Fruit fly (Drosophila melanogaster) whole organism, embryonic: Measurements from ENCODE around the gene Sap30.

Experiments
- Blimp-1 ChIP-seq: fragments of 200-800 bp; sonication (Bioruptor generic); optimal IDR thresholded peaks from 3 replicates; lab custom pipeline; 2018; ENCODE audit warnings: missing biosample characterization, missing genetic modification characterization, mild to moderate bottlenecking, moderate library complexity, missing genetic modification reagents
- CG12155 ChIP-seq: fragments of 200-800 bp; sonication (Bioruptor generic); optimal IDR thresholded peaks from 3 replicates; lab custom pipeline; 2016; ENCODE audit warnings: missing biosample characterization, missing genetic modification characterization
- CG1233 ChIP-seq: fragments of 200-800 bp; sonication (Bioruptor generic); optimal IDR thresholded peaks from 4 replicates; lab custom pipeline; 2018; ENCODE audit warnings: missing biosample characterization, mild to moderate bottlenecking, missing genetic modification characterization
- CG12769 ChIP-seq: fragments of 200-800 bp; sonication (Bioruptor generic); optimal IDR thresholded peaks from 2 replicates; lab custom pipeline; 2019; ENCODE audit warnings: missing biosample characterization, mild to moderate bottlenecking, missing genetic modification characterization, moderate library complexity
- CG14014 ChIP-seq: fragments of 200-800 bp; sonication (Bioruptor generic); IDR thresholded peaks from 2 replicates; pipeline ENCODE4 v1.3.6; 2022; ENCODE audit warnings: missing biosample characterization, missing genetic modification characterization
- CG14860 ChIP-seq: fragments of 200-800 bp; sonication (Bioruptor generic); IDR thresholded peaks from 3 replicates; pipeline ENCODE4 v1.3.6; 2022; ENCODE audit warnings: missing biosample characterization, missing genetic modification characterization; ENCODE audit not compliant: partially characterized antibody
- CG15601 ChIP-seq: fragments of 200-800 bp; sonication (Bioruptor generic); optimal IDR thresholded peaks from 3 replicates; lab custom pipeline; 2019; ENCODE audit warnings: missing biosample characterization, mild to moderate bottlenecking, missing genetic modification characterization, moderate library complexity
- CG17359 ChIP-seq: fragments of 200-800 bp; sonication (Bioruptor generic); optimal IDR thresholded peaks from 3 replicates; lab custom pipeline; 2018; ENCODE audit warnings: missing biosample characterization, mild to moderate bottlenecking, missing genetic modification characterization, moderate library complexity
- CG17829 ChIP-seq: fragments of 200-800 bp; optimal IDR thresholded peaks from 2 replicates; lab custom pipeline; 2019; ENCODE audit warnings: missing biosample characterization, mild to moderate bottlenecking, missing genetic modification characterization, moderate library complexity
- CG18476 ChIP-seq: fragments of 200-800 bp; sonication (Bioruptor generic); optimal IDR thresholded peaks from 2 replicates; lab custom pipeline; 2016; ENCODE audit warnings: missing biosample characterization, mild to moderate bottlenecking, missing genetic modification characterization
- CG18599 ChIP-seq: fragments of 200-800 bp; sonication (Bioruptor generic); optimal IDR thresholded peaks from 3 replicates; lab custom pipeline; 2017; ENCODE audit warnings: missing biosample characterization, missing genetic modification characterization, mild to moderate bottlenecking, moderate library complexity, missing genetic modification reagents
- CG32532 ChIP-seq: fragments of 200-800 bp; sonication (Bioruptor generic); IDR thresholded peaks from 2 replicates; pipeline ENCODE4 v1.3.6; 2022; ENCODE audit warnings: missing biosample characterization, missing genetic modification characterization
- CG4360 ChIP-seq: fragments of 200-800 bp; sonication (Bioruptor generic); IDR thresholded peaks from 2 replicates; pipeline ENCODE4 v1.3.6; 2022; ENCODE audit warnings: missing biosample characterization, missing genetic modification characterization
- CG4854 ChIP-seq: fragments of 200-800 bp; sonication (Bioruptor generic); optimal IDR thresholded peaks from 2 replicates; lab custom pipeline; 2016; ENCODE audit warnings: missing biosample characterization, missing genetic modification characterization, inconsistent platforms
- CG5245 ChIP-seq: fragments of 200-800 bp; sonication (Bioruptor generic); optimal IDR thresholded peaks from 3 replicates; lab custom pipeline; 2016; ENCODE audit warnings: missing biosample characterization, missing genetic modification characterization
- Drgx ChIP-seq: fragments of 200-800 bp; sonication (Bioruptor generic); IDR thresholded peaks from 2 replicates; pipeline ENCODE4 v1.3.6; 2022; ENCODE audit warnings: missing biosample characterization, missing genetic modification characterization
- Fer1 ChIP-seq: fragments of 200-800 bp; sonication (Bioruptor generic); optimal IDR thresholded peaks from 2 replicates; lab custom pipeline; 2017; ENCODE audit warnings: missing biosample characterization, mild to moderate bottlenecking, missing genetic modification characterization
- Hr3 ChIP-seq: fragments of 200-800 bp; sonication (Bioruptor generic); optimal IDR thresholded peaks from 3 replicates; lab custom pipeline; 2016; ENCODE audit warnings: missing biosample characterization, missing genetic modification characterization
- Lim3 ChIP-seq: fragments of 200-800 bp; sonication (Bioruptor generic); IDR thresholded peaks from 2 replicates; pipeline ENCODE4 v1.3.6; 2022; ENCODE audit warnings: missing biosample characterization, missing genetic modification characterization
- NC2β ChIP-seq: fragments of 200-800 bp; sonication (Bioruptor generic); optimal IDR thresholded peaks from 2 replicates; lab custom pipeline; 2016; ENCODE audit warnings: missing biosample characterization, missing genetic modification characterization
- NFAT ChIP-seq: fragments of 200-800 bp; sonication (Bioruptor generic); IDR thresholded peaks from 2 replicates; pipeline ENCODE4 v1.3.6; 2022; ENCODE audit warnings: missing biosample characterization, missing genetic modification characterization
- Sin3A ChIP-seq: fragments of >200 bp; optimal IDR thresholded peaks from 2 replicates; lab custom pipeline; 2018
- Sry-β ChIP-seq: fragments of 200-800 bp; sonication (Bioruptor generic); optimal IDR thresholded peaks from 2 replicates; lab custom pipeline; 2018; ENCODE audit warnings: missing biosample characterization, mild to moderate bottlenecking, missing genetic modification characterization, moderate library complexity
- Trl ChIP-seq, 3 experiments: fragments of >200 bp in 2 of 3; fragments of 200-800 bp in 1 of 3; sonication (Bioruptor generic) in 1 of 3; optimal IDR thresholded peaks; 2 replicates in 1 of 3; 3 replicates in 2 of 3; lab custom pipeline; 2016 to 2017; ENCODE audit warnings: missing biosample characterization in 1 of 3, missing genetic modification characterization in 1 of 3
- Xbp1 ChIP-seq: fragments of 200-800 bp; sonication (Bioruptor generic); optimal IDR thresholded peaks from 3 replicates; lab custom pipeline; 2016; ENCODE audit warnings: missing biosample characterization, mild to moderate bottlenecking, missing genetic modification characterization
- ac ChIP-seq: fragments of 200-800 bp; sonication (Bioruptor generic); optimal IDR thresholded peaks from 3 replicates; lab custom pipeline; 2017; ENCODE audit warnings: missing biosample characterization, mild to moderate bottlenecking, missing genetic modification characterization
- ci ChIP-seq: fragments of 200-800 bp; sonication (Bioruptor generic); IDR thresholded peaks from 3 replicates; pipeline ENCODE4 v1.3.6; 2022; ENCODE audit warnings: missing biosample characterization, missing genetic modification characterization
- dan ChIP-seq: fragments of 200-800 bp; sonication (Bioruptor generic); IDR thresholded peaks from 2 replicates; pipeline ENCODE4 v1.3.6; 2022; ENCODE audit warnings: missing biosample characterization, missing genetic modification characterization
- ems ChIP-seq: fragments of 200-800 bp; sonication (Bioruptor generic); optimal IDR thresholded peaks from 3 replicates; lab custom pipeline; 2016; ENCODE audit warnings: missing biosample characterization, missing genetic modification characterization
- fd102C ChIP-seq: fragments of 200-800 bp; sonication (Bioruptor generic); optimal IDR thresholded peaks from 2 replicates; lab custom pipeline; 2018; ENCODE audit warnings: missing biosample characterization, mild to moderate bottlenecking, missing genetic modification characterization, moderate library complexity
- gcm ChIP-seq: fragments of 200-800 bp; sonication (Bioruptor generic); optimal IDR thresholded peaks from 2 replicates; lab custom pipeline; 2019; ENCODE audit warnings: missing biosample characterization, mild to moderate bottlenecking, missing genetic modification characterization, moderate library complexity
- insv ChIP-seq, 2 experiments: fragments of 200-800 bp; sonication (Bioruptor generic); optimal IDR thresholded peaks; 3 replicates each; lab custom pipeline; 2016 to 2018; ENCODE audit warnings: missing biosample characterization in 2 of 2, missing genetic modification characterization in 2 of 2
- kah ChIP-seq: fragments of 200-800 bp; sonication (Bioruptor generic); optimal IDR thresholded peaks from 2 replicates; lab custom pipeline; 2018; ENCODE audit warnings: missing biosample characterization, mild to moderate bottlenecking, missing genetic modification characterization
- lbe ChIP-seq: fragments of 200-800 bp; sonication (Bioruptor generic); optimal IDR thresholded peaks from 2 replicates; lab custom pipeline; 2016; ENCODE audit warnings: missing biosample characterization, mild to moderate bottlenecking, missing genetic modification characterization
- mam ChIP-seq: fragments of 200-800 bp; sonication (Bioruptor generic); optimal IDR thresholded peaks from 3 replicates; lab custom pipeline; 2016; ENCODE audit warnings: missing biosample characterization, missing genetic modification characterization
- nau ChIP-seq: fragments of 200-800 bp; sonication (Bioruptor generic); optimal IDR thresholded peaks from 3 replicates; lab custom pipeline; 2017; ENCODE audit warnings: missing biosample characterization, mild to moderate bottlenecking, missing genetic modification characterization, missing genetic modification reagents
- nom ChIP-seq: fragments of 200-800 bp; sonication (Bioruptor generic); optimal IDR thresholded peaks from 2 replicates; lab custom pipeline; 2017; ENCODE audit warnings: missing biosample characterization, missing genetic modification characterization, mild to moderate bottlenecking, moderate library complexity, missing genetic modification reagents
- run ChIP-seq: fragments of 200-800 bp; sonication (Bioruptor generic); optimal IDR thresholded peaks from 3 replicates; lab custom pipeline; 2018; ENCODE audit warnings: missing biosample characterization, mild to moderate bottlenecking, missing genetic modification characterization
- tio ChIP-seq: fragments of 200-800 bp; sonication (Bioruptor generic); optimal IDR thresholded peaks from 2 replicates; lab custom pipeline; 2017; ENCODE audit warnings: missing biosample characterization, missing genetic modification characterization, inconsistent platforms
- trh ChIP-seq: fragments of 200-800 bp; sonication (Bioruptor generic); optimal IDR thresholded peaks from 2 replicates; lab custom pipeline; 2016; ENCODE audit warnings: missing biosample characterization, missing genetic modification characterization
- tx ChIP-seq: fragments of 200-800 bp; sonication (Bioruptor generic); optimal IDR thresholded peaks from 2 replicates; lab custom pipeline; 2016; ENCODE audit warnings: missing biosample characterization, missing genetic modification characterization
- wek ChIP-seq: fragments of 200-800 bp; sonication (Bioruptor generic); optimal IDR thresholded peaks from 3 replicates; lab custom pipeline; 2018; ENCODE audit warnings: missing biosample characterization, mild to moderate bottlenecking, missing genetic modification characterization, moderate library complexity

Gene Sap30

dm6 chrX:16781055-16781454 lies 6.0 kb upstream of the Sap30 start (continued):
- TF ChIP-seq nom (GFP tag; lab: Kevin White, UChicago) (no peak), Blimp-1 (GFP tag; lab: Kevin White, UChicago) (no peak), ems (GFP tag; lab: Kevin White, UChicago) (no peak), fd102C (no peak), Xbp1 (no peak), CG12769 (tag; lab: Kevin White, UChicago) (peak; percentile 70), mam (GFP tag; lab: Kevin White, UChicago) (peak; percentile 34), Drgx (GFP tag; lab: Robert Waterston, UW) (0 out of 2 replicates have a peak, but pooled peaks have one; percentile 25), CG18476 (GFP tag; lab: Kevin White, UChicago) (no peak), CG4854 (no peak), run (tag; lab: Kevin White, UChicago) (no peak), CG1233 (GFP tag; lab: Kevin White, UChicago) (no peak), NC2β (GFP tag; lab: Kevin White, UChicago) (no peak), Sry-β (GFP tag; lab: Kevin White, UChicago) (no peak), ac (GFP tag; lab: Kevin White, UChicago) (no peak), CG14014 (peak; percentile 48), Trl (optimal IDR thresholded peaks at IDR 0.05; lab: Kevin White, UChicago) (no peak), Trl (GFP tag; optimal IDR thresholded peaks at IDR 0.05; lab: Kevin White, UChicago) (no peak), tx (GFP tag; lab: Kevin White, UChicago) (no peak), Sin3A (no peak), CG17829 (tag; lab: Kevin White, UChicago) (no peak), Hr3 (GFP tag; lab: Kevin White, UChicago) (no peak), CG15601 (tag; lab: Kevin White, UChicago) (no peak), CG18599 (GFP tag; lab: Kevin White, UChicago) (peak; percentile 42), kah (GFP tag; lab: Kevin White, UChicago) (no peak), NFAT (GFP tag; lab: Robert Waterston, UW) (no peak), CG14860 (GFP tag; lab: Robert Waterston, UW) (no peak), Fer1 (peak; percentile 35), dan (GFP tag; lab: Robert Waterston, UW) (no peak), nau (GFP tag; lab: Kevin White, UChicago) (no peak), CG32532 (GFP tag; lab: Robert Waterston, UW) (peak; percentile 44; the same call in 1 of the 2 replicates), tio (no peak), CG17359 (tag; lab: Kevin White, UChicago) (peak; percentile 3), insv (GFP tag; optimal IDR thresholded peaks at IDR 0.05; lab: Kevin White, UChicago) (no peak), Lim3 (GFP tag; lab: Robert Waterston, UW) (no peak), CG4360 (GFP tag; lab: Robert Waterston, UW) (no peak), ci (GFP tag; lab: Robert Waterston, UW) (0 out of 3 replicates have a peak, but pooled peaks have one; percentile 21), wek (GFP tag; lab: Kevin White, UChicago) (no peak), gcm (GFP tag; lab: Kevin White, UChicago) (no peak), CG5245 (GFP tag; lab: Kevin White, UChicago) (no peak), lbe (GFP tag; lab: Kevin White, UChicago) (no peak), trh (GFP tag; lab: Kevin White, UChicago) (no peak), CG12155 (GFP tag; lab: Kevin White, UChicago) (no peak)
